Worm (Caenorhabditis elegans): ENCODE results near the gene fipp-1.

DNA sequence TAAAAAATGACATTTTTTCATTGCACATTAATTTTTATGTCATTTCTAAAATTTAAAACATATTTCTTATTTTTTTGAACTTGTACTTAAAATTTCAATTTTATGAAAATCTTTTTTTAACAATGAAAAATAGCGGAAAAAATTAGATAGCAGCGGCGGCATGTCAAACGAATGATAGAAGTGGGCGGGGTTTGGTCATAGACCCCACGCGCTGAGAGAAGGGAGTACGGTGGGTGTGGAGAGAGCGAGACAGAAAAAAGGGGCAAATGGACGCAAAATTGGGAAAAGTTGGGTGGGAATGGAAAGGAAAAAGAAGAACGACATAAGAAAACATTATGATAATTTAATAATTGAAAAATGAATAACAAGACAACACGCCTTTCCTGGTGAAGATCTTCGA is 16.3 kb downstream of the fipp-1 start:
- TF ChIP-seq T20F7.1 (GFP tag; optimal IDR thresholded peaks at IDR 0.05) (no peak), pha-4 (GFP tag; IDR thresholded peaks at IDR 0.05) (no peak), pha-4 (tag; optimal IDR thresholded peaks at IDR 0.05) (no peak), aly-2 (tag; optimal IDR thresholded peaks at IDR 0.05) (no peak), attf-4 (tag; optimal IDR thresholded peaks at IDR 0.05) (no peak), nhr-10 (tag; optimal IDR thresholded peaks at IDR 0.05) (no peak), unc-130 (GFP tag; optimal IDR thresholded peaks at IDR 0.05) (no peak), zip-2 (tag; optimal IDR thresholded peaks at IDR 0.05) (no peak), aha-1 (tag) (no peak)

All from whole organism, L4 larva.